Fruit fly (Drosophila melanogaster) whole organism, embryonic: ENCODE data around the gene CG11898.

Source experiments
- CG10274 ChIP-seq: fragments of 200-800 bp; sonication (Bioruptor generic); optimal IDR thresholded peaks from 3 replicates; lab custom pipeline; 2017; ENCODE audit warnings: missing biosample characterization, mild to moderate bottlenecking, missing genetic modification characterization
- CG10979 ChIP-seq: fragments of 200-800 bp; sonication (Bioruptor generic); optimal IDR thresholded peaks from 2 replicates; lab custom pipeline; 2018; ENCODE audit warnings: missing biosample characterization, mild to moderate bottlenecking, missing genetic modification characterization, moderate library complexity
- CG13296 ChIP-seq: fragments of 200-800 bp; sonication (Bioruptor generic); optimal IDR thresholded peaks from 3 replicates; lab custom pipeline; 2018; ENCODE audit warnings: missing biosample characterization, mild to moderate bottlenecking, missing genetic modification characterization
- CG15073 ChIP-seq: fragments of 200-800 bp; sonication (Bioruptor generic); optimal IDR thresholded peaks from 2 replicates; lab custom pipeline; 2016; ENCODE audit warnings: missing biosample characterization, missing genetic modification characterization
- CG15269 ChIP-seq: fragments of 200-800 bp; sonication (Bioruptor generic); optimal IDR thresholded peaks from 2 replicates; lab custom pipeline; 2018; ENCODE audit warnings: missing biosample characterization, mild to moderate bottlenecking, missing genetic modification characterization, moderate library complexity
- CG1529 ChIP-seq: fragments of 200-800 bp; sonication (Bioruptor generic); optimal IDR thresholded peaks from 3 replicates; lab custom pipeline; 2018; ENCODE audit warnings: missing biosample characterization, missing genetic modification characterization
- CG2678 ChIP-seq: fragments of 200-800 bp; sonication (Bioruptor generic); optimal IDR thresholded peaks from 3 replicates; lab custom pipeline; 2019; ENCODE audit warnings: missing biosample characterization, mild to moderate bottlenecking, missing genetic modification characterization, moderate library complexity
- CG3407 ChIP-seq: fragments of 200-800 bp; sonication (Bioruptor generic); optimal IDR thresholded peaks from 2 replicates; lab custom pipeline; 2018; ENCODE audit warnings: missing biosample characterization, mild to moderate bottlenecking, missing genetic modification characterization
- CG34376 ChIP-seq: fragments of 200-800 bp; sonication (Bioruptor generic); optimal IDR thresholded peaks from 2 replicates; lab custom pipeline; 2018; ENCODE audit warnings: missing biosample characterization, mild to moderate bottlenecking, missing genetic modification characterization
- CG3847 ChIP-seq: fragments of 200-800 bp; sonication (Bioruptor generic); IDR thresholded peaks from 2 replicates; pipeline ENCODE4 v1.3.6; 2022; ENCODE audit warnings: missing biosample characterization, missing genetic modification characterization
- CG4404 ChIP-seq: fragments of 200-800 bp; sonication (Bioruptor generic); IDR thresholded peaks from 2 replicates; pipeline ENCODE4 v1.3.6; 2022; ENCODE audit warnings: missing biosample characterization, missing genetic modification characterization
- CG4617 ChIP-seq: fragments of 200-800 bp; sonication (Bioruptor generic); optimal IDR thresholded peaks from 3 replicates; lab custom pipeline; 2016; ENCODE audit warnings: missing biosample characterization, missing genetic modification characterization, borderline replicate concordance
- CG4707 ChIP-seq: fragments of 200-800 bp; sonication (Bioruptor generic); optimal IDR thresholded peaks from 2 replicates; lab custom pipeline; 2018; ENCODE audit warnings: missing biosample characterization, mild to moderate bottlenecking, missing genetic modification characterization, moderate library complexity
- CG4730 ChIP-seq: fragments of 200-800 bp; sonication (Bioruptor generic); IDR thresholded peaks from 2 replicates; pipeline ENCODE4 v1.3.6; 2022; ENCODE audit warnings: missing biosample characterization, missing genetic modification characterization
- CG4820 ChIP-seq: fragments of 200-800 bp; sonication (Bioruptor generic); optimal IDR thresholded peaks from 3 replicates; lab custom pipeline; 2016; ENCODE audit warnings: missing biosample characterization, missing genetic modification characterization
- CG5953 ChIP-seq: fragments of 200-800 bp; sonication (Bioruptor generic); IDR thresholded peaks from 2 replicates; pipeline ENCODE4 v1.3.6; 2022; ENCODE audit warnings: missing biosample characterization, missing genetic modification characterization
- CG6254 ChIP-seq: fragments of 200-800 bp; sonication (Bioruptor generic); optimal IDR thresholded peaks from 3 replicates; lab custom pipeline; 2017; ENCODE audit warnings: mild to moderate bottlenecking, missing biosample characterization, missing genetic modification reagents, missing genetic modification characterization
- CG6689 ChIP-seq: fragments of 200-800 bp; sonication (Bioruptor generic); IDR thresholded peaks from 2 replicates; pipeline ENCODE4 v1.3.6; 2022; ENCODE audit warnings: missing biosample characterization, missing genetic modification characterization
- CG7357 ChIP-seq: fragments of 200-800 bp; sonication (Bioruptor generic); IDR thresholded peaks from 3 replicates; pipeline ENCODE4 v1.3.6; 2022; ENCODE audit warnings: missing biosample characterization, missing genetic modification characterization
- CG8089 ChIP-seq: fragments of 200-800 bp; sonication (Bioruptor generic); optimal IDR thresholded peaks from 3 replicates; lab custom pipeline; 2016; ENCODE audit warnings: missing biosample characterization, missing genetic modification characterization
- CG8765 ChIP-seq: fragments of 200-800 bp; sonication (Bioruptor generic); IDR thresholded peaks from 2 replicates; pipeline ENCODE4 v1.3.6; 2022; ENCODE audit warnings: missing biosample characterization, missing genetic modification characterization
- CG9437 ChIP-seq: fragments of 200-800 bp; sonication (Bioruptor generic); optimal IDR thresholded peaks from 2 replicates; lab custom pipeline; 2018; ENCODE audit warnings: missing biosample characterization, mild to moderate bottlenecking, missing genetic modification characterization
- Camta ChIP-seq: fragments of 200-800 bp; sonication (Bioruptor generic); optimal IDR thresholded peaks from 2 replicates; lab custom pipeline; 2016; ENCODE audit warnings: missing biosample characterization, missing genetic modification characterization
- Dad ChIP-seq: fragments of 200-800 bp; sonication (Bioruptor generic); optimal IDR thresholded peaks from 3 replicates; lab custom pipeline; 2016; ENCODE audit warnings: missing biosample characterization, missing genetic modification characterization
- Ets97D ChIP-seq: fragments of 200-800 bp; sonication (Bioruptor generic); optimal IDR thresholded peaks from 3 replicates; lab custom pipeline; 2016; ENCODE audit warnings: missing biosample characterization, missing genetic modification characterization
- Fer1 ChIP-seq: fragments of 200-800 bp; sonication (Bioruptor generic); optimal IDR thresholded peaks from 2 replicates; lab custom pipeline; 2017; ENCODE audit warnings: missing biosample characterization, mild to moderate bottlenecking, missing genetic modification characterization
- HLH54F ChIP-seq: fragments of 200-800 bp; sonication (Bioruptor generic); optimal IDR thresholded peaks from 3 replicates; lab custom pipeline; 2016; ENCODE audit warnings: missing biosample characterization, missing genetic modification characterization
- Hmx ChIP-seq: fragments of 200-800 bp; sonication (Bioruptor generic); optimal IDR thresholded peaks from 2 replicates; lab custom pipeline; 2016; ENCODE audit warnings: missing biosample characterization, missing genetic modification characterization
- Mrtf ChIP-seq: fragments of 200-800 bp; sonication (Bioruptor generic); IDR thresholded peaks from 3 replicates; pipeline ENCODE4 v1.3.6; 2022; ENCODE audit warnings: missing biosample characterization, missing genetic modification characterization
- NK7.1 ChIP-seq: fragments of 200-800 bp; sonication (Bioruptor generic); optimal IDR thresholded peaks from 3 replicates; lab custom pipeline; 2016; ENCODE audit warnings: missing biosample characterization, missing genetic modification characterization
- Side ChIP-seq: fragments of 200-800 bp; sonication (Bioruptor generic); optimal IDR thresholded peaks from 2 replicates; lab custom pipeline; 2016; ENCODE audit warnings: missing biosample characterization, missing genetic modification characterization
- TFAM ChIP-seq: fragments of 200-800 bp; sonication (Bioruptor generic); optimal IDR thresholded peaks from 2 replicates; lab custom pipeline; 2017; ENCODE audit warnings: missing biosample characterization, missing genetic modification characterization, inconsistent platforms
- ash1 ChIP-seq: fragments of 200-800 bp; sonication (Bioruptor generic); optimal IDR thresholded peaks from 2 replicates; lab custom pipeline; 2018; ENCODE audit warnings: missing biosample characterization, mild to moderate bottlenecking, missing genetic modification characterization
- bowl ChIP-seq: fragments of 200-800 bp; sonication (Bioruptor generic); IDR thresholded peaks from 2 replicates; pipeline ENCODE4 v1.3.6; 2022; ENCODE audit warnings: missing biosample characterization, missing genetic modification characterization
- cad ChIP-seq: fragments of >200 bp; optimal IDR thresholded peaks from 2 replicates; lab custom pipeline; 2017; ENCODE audit warnings: missing biosample characterization, missing genetic modification characterization
- caup ChIP-seq: fragments of 200-800 bp; sonication (Bioruptor generic); optimal IDR thresholded peaks from 3 replicates; lab custom pipeline; 2017; ENCODE audit warnings: missing biosample characterization, mild to moderate bottlenecking, missing genetic modification characterization, moderate library complexity; ENCODE audit not compliant: severe bottlenecking
- chinmo ChIP-seq: fragments of 200-800 bp; sonication (Bioruptor generic); IDR thresholded peaks from 4 replicates; pipeline ENCODE4 v1.3.6; 2022; ENCODE audit warnings: missing biosample characterization, missing genetic modification characterization; ENCODE audit not compliant: partially characterized antibody
- chn ChIP-seq: fragments of 200-800 bp; sonication (Bioruptor generic); optimal IDR thresholded peaks from 2 replicates; lab custom pipeline; 2016; ENCODE audit warnings: missing biosample characterization, missing genetic modification characterization
- ci ChIP-seq: fragments of 200-800 bp; sonication (Bioruptor generic); IDR thresholded peaks from 3 replicates; pipeline ENCODE4 v1.3.6; 2022; ENCODE audit warnings: missing biosample characterization, missing genetic modification characterization
- crol ChIP-seq: fragments of 200-800 bp; sonication (Bioruptor generic); IDR thresholded peaks from 2 replicates; pipeline ENCODE4 v1.3.6; 2022; ENCODE audit warnings: missing biosample characterization, missing genetic modification characterization
- ems ChIP-seq: fragments of 200-800 bp; sonication (Bioruptor generic); optimal IDR thresholded peaks from 3 replicates; lab custom pipeline; 2016; ENCODE audit warnings: missing biosample characterization, missing genetic modification characterization
- gro ChIP-seq: fragments of 200-800 bp; sonication (Bioruptor generic); optimal IDR thresholded peaks from 2 replicates; lab custom pipeline; 2016; ENCODE audit warnings: missing biosample characterization, missing genetic modification characterization
- jing ChIP-seq: fragments of 200-800 bp; sonication (Bioruptor generic); optimal IDR thresholded peaks from 2 replicates; lab custom pipeline; 2018; ENCODE audit warnings: missing biosample characterization, mild to moderate bottlenecking, missing genetic modification characterization
- kay ChIP-seq: fragments of 200-800 bp; sonication (Bioruptor generic); optimal IDR thresholded peaks from 2 replicates; lab custom pipeline; 2016; ENCODE audit warnings: missing biosample characterization, missing genetic modification characterization
- lab ChIP-seq: fragments of 200-800 bp; sonication (Bioruptor generic); optimal IDR thresholded peaks from 3 replicates; lab custom pipeline; 2017; ENCODE audit warnings: missing biosample characterization, missing genetic modification characterization, mild to moderate bottlenecking, moderate library complexity, missing genetic modification reagents
- odd ChIP-seq: fragments of 200-800 bp; sonication (Bioruptor generic); optimal IDR thresholded peaks from 2 replicates; lab custom pipeline; 2017; ENCODE audit warnings: missing biosample characterization, mild to moderate bottlenecking, missing genetic modification characterization
- pb ChIP-seq: fragments of 200-800 bp; sonication (Bioruptor generic); optimal IDR thresholded peaks from 3 replicates; lab custom pipeline; 2016; ENCODE audit warnings: missing biosample characterization, missing genetic modification characterization
- pita ChIP-seq: fragments of 200-800 bp; sonication (Bioruptor generic); optimal IDR thresholded peaks from 2 replicates; lab custom pipeline; 2017; ENCODE audit warnings: missing biosample characterization, mild to moderate bottlenecking, missing genetic modification characterization
- sisA ChIP-seq: fragments of 200-800 bp; sonication (Bioruptor generic); IDR thresholded peaks from 2 replicates; pipeline ENCODE4 v1.3.6; 2022; ENCODE audit warnings: missing biosample characterization, missing genetic modification characterization
- stwl ChIP-seq: fragments of 200-800 bp; sonication (Bioruptor generic); optimal IDR thresholded peaks from 3 replicates; lab custom pipeline; 2018; ENCODE audit warnings: missing biosample characterization, mild to moderate bottlenecking, missing genetic modification characterization, moderate library complexity
- tin ChIP-seq: fragments of 200-800 bp; sonication (Bioruptor generic); optimal IDR thresholded peaks from 3 replicates; lab custom pipeline; 2016; ENCODE audit warnings: missing biosample characterization, missing genetic modification characterization

Gene CG11898

dm6 chr3R:29130902-29131621 is 34.4 kb upstream of the CG11898 start, which contains the start of the genes dgt6 and Vha100-1 (continued):
- no peak for TF ChIP-seq CG3407 (GFP tag; lab: Kevin White, UChicago)
- no peak for TF ChIP-seq CG9437 (GFP tag; lab: Kevin White, UChicago)
- TF ChIP-seq stwl = peak; percentile 82
- no peak for TF ChIP-seq pita (GFP tag; lab: Kevin White, UChicago)
- no peak for TF ChIP-seq CG6689
- TF ChIP-seq lab = peak; percentile 26
- TF ChIP-seq kay = peak; percentile 26
- no peak for TF ChIP-seq gro (GFP tag; lab: Kevin White, UChicago)
- TF ChIP-seq CG10274 = no peak
- TF ChIP-seq CG4730 (GFP tag; lab: Robert Waterston, UW) = no peak
- no peak for TF ChIP-seq TFAM
- no peak for TF ChIP-seq CG13296
- no peak for TF ChIP-seq Hmx (GFP tag; lab: Kevin White, UChicago)
- no peak for TF ChIP-seq crol (GFP tag; lab: Robert Waterston, UW)
- no peak for TF ChIP-seq pb
- TF ChIP-seq CG5953 = no peak
- TF ChIP-seq Camta (GFP tag; lab: Kevin White, UChicago) = no peak
- TF ChIP-seq Dad (GFP tag; lab: Kevin White, UChicago) = no peak
- peak; percentile 29 for TF ChIP-seq CG4820
- no peak for TF ChIP-seq CG6254 (GFP tag; lab: Kevin White, UChicago)
- TF ChIP-seq CG10979 (tag; lab: Kevin White, UChicago) = peak; percentile 9
- peak; percentile 98 for TF ChIP-seq CG7357 (GFP tag; lab: Robert Waterston, UW)
- no peak for TF ChIP-seq chn
- TF ChIP-seq CG15073 (GFP tag; lab: Kevin White, UChicago) = no peak
- TF ChIP-seq chinmo (GFP tag; lab: Robert Waterston, UW) = no peak
- no peak for TF ChIP-seq caup (GFP tag; lab: Kevin White, UChicago)
- TF ChIP-seq NK7.1 (GFP tag; lab: Kevin White, UChicago) = no peak
- TF ChIP-seq ems (GFP tag; lab: Kevin White, UChicago) = peak; percentile 35
- no peak for TF ChIP-seq cad (GFP tag; lab: Kevin White, UChicago)
- 0 out of 2 replicates have a peak, but pooled peaks have one; percentile 41 for TF ChIP-seq CG3847
- TF ChIP-seq odd (GFP tag; lab: Kevin White, UChicago) = no peak
- no peak for TF ChIP-seq CG1529 (GFP tag; lab: Kevin White, UChicago)
- TF ChIP-seq HLH54F (GFP tag; lab: Kevin White, UChicago) = no peak
- peak; percentile 59 for TF ChIP-seq CG4617 (GFP tag; lab: Kevin White, UChicago)
- no peak for TF ChIP-seq Mrtf
- TF ChIP-seq Side (GFP tag; lab: Kevin White, UChicago) = no peak
- peak; percentile 27 for TF ChIP-seq tin (GFP tag; lab: Kevin White, UChicago)
- no peak for TF ChIP-seq jing (GFP tag; lab: Kevin White, UChicago)
- no peak for TF ChIP-seq bowl (GFP tag; lab: Robert Waterston, UW)
- no peak for TF ChIP-seq ash1 (GFP tag; lab: Kevin White, UChicago)
- no peak for TF ChIP-seq Fer1 (GFP tag; lab: Kevin White, UChicago)
- TF ChIP-seq CG4404 (GFP tag; lab: Robert Waterston, UW) = no peak
- TF ChIP-seq CG4707 (GFP tag; lab: Kevin White, UChicago) = no peak
- TF ChIP-seq sisA (GFP tag; lab: Robert Waterston, UW) = no peak
- TF ChIP-seq Ets97D (GFP tag; lab: Kevin White, UChicago) = no peak
- TF ChIP-seq CG34376 = no peak
- no peak for TF ChIP-seq CG8089
- TF ChIP-seq ci (GFP tag; lab: Robert Waterston, UW) = no peak
- TF ChIP-seq CG2678 (tag; lab: Kevin White, UChicago) = no peak
- TF ChIP-seq CG8765 = no peak
- TF ChIP-seq CG15269 = no peak
